Worm (Caenorhabditis elegans): Measurements from ENCODE around the gene egl-46.

ce11 chrV:6691813-6692351 is 10.5 kb upstream of the egl-46 start, which contains the start of gene mtl-1:
- TF ChIP-seq ref-1 (GFP tag; conservative IDR thresholded peaks at IDR 0.05) = no peak
- TF ChIP-seq klf-2 (GFP tag; conservative IDR thresholded peaks at IDR 0.05) = no peak
